Worm (Caenorhabditis elegans) whole organism, late embryonic: ENCODE data around the gene cut-6.

Source experiments
- ceh-19 ChIP-seq: fragments of 200-800 bp; sonication (Bioruptor generic); optimal IDR thresholded peaks from 2 replicates; lab custom pipeline; 2018; ENCODE audit warnings: mild to moderate bottlenecking, missing genetic modification characterization, missing compliant biosample characterization
- ceh-30 ChIP-seq: fragments of 150-350 bp; optimal IDR thresholded peaks from 2 replicates; lab custom pipeline; 2014; ENCODE audit warnings: missing biosample characterization, missing genetic modification characterization
- ceh-6 ChIP-seq: fragments of 200-800 bp; sonication (Bioruptor generic); optimal IDR thresholded peaks from 2 replicates; lab custom pipeline; 2018; ENCODE audit warnings: mild to moderate bottlenecking, missing genetic modification characterization, missing compliant biosample characterization
- ceh-9 ChIP-seq: sonication (generic microtip); optimal IDR thresholded peaks from 2 replicates; lab custom pipeline; 2016; ENCODE audit warnings: mild to moderate bottlenecking, missing genetic modification characterization, inconsistent platforms, missing compliant biosample characterization
- dve-1 ChIP-seq: sonication (generic microtip); optimal IDR thresholded peaks from 2 replicates; lab custom pipeline; 2017; ENCODE audit warnings: antibody characterized with exemption, mild to moderate bottlenecking, missing genetic modification characterization, missing compliant biosample characterization
- fkh-10 ChIP-seq: fragments of 150-350 bp; optimal IDR thresholded peaks from 2 replicates; lab custom pipeline; 2014; ENCODE audit warnings: missing biosample characterization, missing genetic modification reagents, missing genetic modification characterization
- hlh-15 ChIP-seq: sonication (generic microtip); optimal IDR thresholded peaks from 2 replicates; lab custom pipeline; 2016; ENCODE audit warnings: missing genetic modification characterization, missing compliant biosample characterization
- nfya-1 ChIP-seq: sonication (generic microtip); optimal IDR thresholded peaks from 2 replicates; lab custom pipeline; 2017; ENCODE audit warnings: missing genetic modification characterization, mild to moderate bottlenecking, missing compliant biosample characterization, antibody characterized with exemption, moderate library complexity
- nhr-11 ChIP-seq: fragments of 150-350 bp; optimal IDR thresholded peaks from 2 replicates; lab custom pipeline; 2014; ENCODE audit warnings: missing biosample characterization, missing genetic modification characterization
- unc-86 ChIP-seq: sonication (generic microtip); optimal IDR thresholded peaks from 2 replicates; lab custom pipeline; 2016; ENCODE audit warnings: missing genetic modification characterization, missing compliant biosample characterization
- zip-5 ChIP-seq: sonication (generic microtip); optimal IDR thresholded peaks from 2 replicates; lab custom pipeline; 2016; ENCODE audit warnings: missing genetic modification characterization, missing compliant biosample characterization

ce11 chrIII:10960387-10960786, 49.1 kb downstream of the cut-6 start:
- TF ChIP-seq unc-86 (tag; lab: Kevin White, UChicago) (no peak), ceh-9 (tag; lab: Kevin White, UChicago) (no peak), ceh-30 (tag; lab: Kevin White, UChicago) (no peak), ceh-19 (GFP tag; lab: Kevin White, UChicago) (no peak), zip-5 (no peak), ceh-6 (GFP tag; lab: Kevin White, UChicago) (no peak), nhr-11 (no peak), fkh-10 (GFP tag; lab: Kevin White, UChicago) (no peak), nfya-1 (no peak), dve-1 (no peak), hlh-15 (tag; lab: Kevin White, UChicago) (no peak)
